Fruit fly (Drosophila melanogaster): ENCODE data around the gene CycJ.

DNA sequence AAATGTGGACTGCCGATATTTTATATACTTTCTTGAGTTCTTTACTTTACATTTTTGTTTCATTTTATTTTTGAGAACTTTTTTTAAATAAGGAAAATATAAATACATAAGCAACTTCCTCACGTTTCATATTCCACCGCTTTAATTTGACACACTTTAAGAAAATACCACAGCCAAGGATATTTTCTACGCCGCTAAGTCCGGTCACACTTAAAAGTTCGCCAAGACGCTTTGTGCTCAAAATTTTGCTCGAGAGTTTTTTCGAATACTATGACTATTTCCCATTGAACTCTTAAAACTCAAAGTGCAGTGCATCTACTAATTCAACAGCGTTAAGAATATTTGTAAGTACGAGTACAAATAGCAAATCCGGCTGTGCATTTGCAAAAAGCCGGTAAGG, 5.1 kb upstream of the CycJ start, which contains the start of the genes CG46463 and armi:
- TF ChIP-seq CG15336 (GFP tag; IDR thresholded peaks at IDR 0.05) (no peak), CG16779 (tag; optimal IDR thresholded peaks at IDR 0.05) (no peak), Lpt (GFP tag; optimal IDR thresholded peaks at IDR 0.05) (no peak), CG7368 (GFP tag; optimal IDR thresholded peaks at IDR 0.05) (no peak), CG3032 (tag; optimal IDR thresholded peaks at IDR 0.05) (no peak), Hr4 (GFP tag; optimal IDR thresholded peaks at IDR 0.05) (no peak), Sox102F (GFP tag; optimal IDR thresholded peaks at IDR 0.05) (no peak), Blimp-1 (GFP tag; optimal IDR thresholded peaks at IDR 0.05) (no peak), Eip75B (GFP tag; optimal IDR thresholded peaks at IDR 0.05) (no peak), Hr39 (GFP tag; optimal IDR thresholded peaks at IDR 0.05) (no peak), Ets21C (GFP tag; optimal IDR thresholded peaks at IDR 0.05) (no peak), CG34406 (GFP tag; optimal IDR thresholded peaks at IDR 0.05) (no peak), CG6854 (GFP tag; optimal IDR thresholded peaks at IDR 0.05) (no peak), CG11762 (GFP tag; optimal IDR thresholded peaks at IDR 0.05; ENCODE audit: insufficient read depth) (no peak)

All from whole organism, prepupa.